Worm (Caenorhabditis elegans) whole organism, late embryonic: ENCODE data around the gene Y43F8B.14.

Experiments used
- ama-1 ChIP-seq: fragments of 150-350 bp; optimal IDR thresholded peaks from 2 replicates; lab custom pipeline; 2014
- ceh-9 ChIP-seq: sonication (generic microtip); optimal IDR thresholded peaks from 2 replicates; lab custom pipeline; 2016; ENCODE audit warnings: mild to moderate bottlenecking, missing genetic modification characterization, inconsistent platforms, missing compliant biosample characterization
- elt-4 ChIP-seq: sonication (generic microtip); optimal IDR thresholded peaks from 2 replicates; lab custom pipeline; 2016; ENCODE audit warnings: missing genetic modification characterization, missing compliant biosample characterization
- nfya-1 ChIP-seq: sonication (generic microtip); optimal IDR thresholded peaks from 2 replicates; lab custom pipeline; 2017; ENCODE audit warnings: missing genetic modification characterization, mild to moderate bottlenecking, missing compliant biosample characterization, antibody characterized with exemption, moderate library complexity
- ref-2 ChIP-seq: sonication (generic microtip); optimal IDR thresholded peaks from 2 replicates; lab custom pipeline; 2016; ENCODE audit warnings: missing genetic modification characterization, missing compliant biosample characterization
- tbx-2 ChIP-seq: sonication (generic microtip); optimal IDR thresholded peaks from 2 replicates; lab custom pipeline; 2016; ENCODE audit warnings: missing genetic modification characterization, missing compliant biosample characterization
- ttx-3 ChIP-seq: sonication (generic microtip); optimal IDR thresholded peaks from 2 replicates; lab custom pipeline; 2016; ENCODE audit warnings: missing genetic modification reagents, missing genetic modification characterization, missing compliant biosample characterization

DNA sequence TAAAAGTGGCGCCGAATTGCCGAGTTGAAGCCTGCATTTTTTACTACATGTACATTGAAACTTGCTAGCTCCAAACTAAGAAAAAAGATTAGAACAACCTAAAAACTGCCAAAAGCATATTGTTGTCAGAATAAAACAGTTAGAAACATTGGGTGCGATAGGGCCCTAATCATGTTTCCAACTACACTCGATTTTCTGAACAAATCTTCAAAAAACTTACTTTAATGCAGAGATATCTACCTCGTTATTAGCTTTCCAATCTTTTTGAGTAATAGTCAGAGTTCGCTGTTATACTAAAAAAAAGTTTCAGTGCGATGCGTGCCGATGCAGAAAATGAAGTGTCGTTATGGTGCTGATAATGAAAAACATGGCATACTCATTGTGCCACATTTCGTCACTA is at the start of gene Y43F8B.14, which contains the start of gene Y43F8B.13:
- no peak for TF ChIP-seq ttx-3 (tag; lab: Kevin White, UChicago)
- no peak for TF ChIP-seq tbx-2 (tag; lab: Kevin White, UChicago)
- no peak for TF ChIP-seq nfya-1 (tag; lab: Kevin White, UChicago)
- no peak for TF ChIP-seq ama-1
- TF ChIP-seq elt-4 (tag; lab: Kevin White, UChicago): no peak
- no peak for TF ChIP-seq ref-2 (tag; lab: Kevin White, UChicago)
- no peak for TF ChIP-seq ceh-9 (tag; lab: Kevin White, UChicago)
